Fruit fly (Drosophila melanogaster) whole organism, embryonic: Measurements from ENCODE around the gene chif.

Experiments used
- B-H1 ChIP-seq: fragments of 200-800 bp; sonication (Bioruptor generic); IDR thresholded peaks from 3 replicates; pipeline ENCODE4 v1.3.6; 2022; ENCODE audit warnings: missing biosample characterization, missing genetic modification characterization
- Bgb ChIP-seq: fragments of 200-800 bp; sonication (Bioruptor generic); IDR thresholded peaks from 2 replicates; pipeline ENCODE4 v1.3.6; 2022; ENCODE audit warnings: missing biosample characterization, missing genetic modification characterization; ENCODE audit not compliant: partially characterized antibody
- Blimp-1 ChIP-seq: fragments of 200-800 bp; sonication (Bioruptor generic); optimal IDR thresholded peaks from 3 replicates; lab custom pipeline; 2018; ENCODE audit warnings: missing biosample characterization, missing genetic modification characterization, mild to moderate bottlenecking, moderate library complexity, missing genetic modification reagents
- CG10979 ChIP-seq: fragments of 200-800 bp; sonication (Bioruptor generic); optimal IDR thresholded peaks from 2 replicates; lab custom pipeline; 2018; ENCODE audit warnings: missing biosample characterization, mild to moderate bottlenecking, missing genetic modification characterization, moderate library complexity
- CG11696 ChIP-seq: fragments of 200-800 bp; sonication (Bioruptor generic); IDR thresholded peaks from 2 replicates; pipeline ENCODE4 v1.3.6; 2022; ENCODE audit warnings: missing biosample characterization, missing genetic modification characterization
- CG13424 ChIP-seq: fragments of 200-800 bp; sonication (Bioruptor generic); optimal IDR thresholded peaks from 2 replicates; lab custom pipeline; 2019; ENCODE audit warnings: missing biosample characterization, mild to moderate bottlenecking, missing genetic modification characterization, moderate library complexity
- CG14710 ChIP-seq: fragments of 200-800 bp; sonication (Bioruptor generic); optimal IDR thresholded peaks from 3 replicates; lab custom pipeline; 2019; ENCODE audit warnings: missing biosample characterization, mild to moderate bottlenecking, missing genetic modification characterization, moderate library complexity
- CG15479 ChIP-seq: fragments of 200-800 bp; sonication (Bioruptor generic); optimal IDR thresholded peaks from 3 replicates; lab custom pipeline; 2019; ENCODE audit warnings: missing biosample characterization, mild to moderate bottlenecking, missing genetic modification characterization, moderate library complexity
- CG15696 ChIP-seq: fragments of 200-800 bp; sonication (Bioruptor generic); optimal IDR thresholded peaks from 2 replicates; lab custom pipeline; 2019; ENCODE audit warnings: missing biosample characterization, mild to moderate bottlenecking, missing genetic modification characterization, moderate library complexity
- CG16813 ChIP-seq: fragments of 200-800 bp; sonication (Bioruptor generic); IDR thresholded peaks from 3 replicates; pipeline ENCODE4 v1.3.6; 2022; ENCODE audit warnings: missing biosample characterization, missing genetic modification characterization; ENCODE audit not compliant: partially characterized antibody
- CG16863 ChIP-seq: fragments of 200-800 bp; sonication (Bioruptor generic); optimal IDR thresholded peaks from 3 replicates; lab custom pipeline; 2016; ENCODE audit warnings: missing biosample characterization, missing genetic modification characterization
- CG17802 ChIP-seq: fragments of 200-800 bp; sonication (Bioruptor generic); optimal IDR thresholded peaks from 2 replicates; lab custom pipeline; 2018; ENCODE audit warnings: missing biosample characterization, mild to moderate bottlenecking, missing genetic modification characterization, moderate library complexity
- CG2120 ChIP-seq: fragments of 200-800 bp; sonication (Bioruptor generic); optimal IDR thresholded peaks from 3 replicates; lab custom pipeline; 2016; ENCODE audit warnings: missing biosample characterization, missing genetic modification characterization
- CG31224 ChIP-seq: fragments of 200-800 bp; sonication (Bioruptor generic); IDR thresholded peaks from 2 replicates; pipeline ENCODE4 v1.3.6; 2022; ENCODE audit warnings: missing biosample characterization, missing genetic modification characterization
- CG6765 ChIP-seq: fragments of 200-800 bp; sonication (Bioruptor generic); optimal IDR thresholded peaks from 3 replicates; lab custom pipeline; 2017; ENCODE audit warnings: missing biosample characterization, mild to moderate bottlenecking, missing genetic modification characterization
- CHES-1-like ChIP-seq: fragments of 200-800 bp; sonication (Bioruptor generic); optimal IDR thresholded peaks from 2 replicates; lab custom pipeline; 2016; ENCODE audit warnings: missing biosample characterization, missing genetic modification characterization
- Dek ChIP-seq: fragments of 200-800 bp; sonication (Bioruptor generic); optimal IDR thresholded peaks from 3 replicates; lab custom pipeline; 2019; ENCODE audit warnings: missing biosample characterization, mild to moderate bottlenecking, missing genetic modification characterization, moderate library complexity
- Dip2 ChIP-seq: fragments of 200-800 bp; sonication (Bioruptor generic); IDR thresholded peaks from 2 replicates; pipeline ENCODE4 v1.3.6; 2022; ENCODE audit warnings: missing biosample characterization, missing genetic modification characterization
- Doc3 ChIP-seq: fragments of 200-800 bp; sonication (Bioruptor generic); IDR thresholded peaks from 3 replicates; pipeline ENCODE4 v1.3.6; 2022; ENCODE audit warnings: missing biosample characterization, missing genetic modification characterization; ENCODE audit not compliant: partially characterized antibody
- HLH54F ChIP-seq: fragments of 200-800 bp; sonication (Bioruptor generic); optimal IDR thresholded peaks from 3 replicates; lab custom pipeline; 2016; ENCODE audit warnings: missing biosample characterization, missing genetic modification characterization
- Hey ChIP-seq: fragments of 200-800 bp; sonication (Bioruptor generic); optimal IDR thresholded peaks from 3 replicates; lab custom pipeline; 2018; ENCODE audit warnings: missing biosample characterization, mild to moderate bottlenecking, missing genetic modification characterization
- NK7.1 ChIP-seq: fragments of 200-800 bp; sonication (Bioruptor generic); optimal IDR thresholded peaks from 3 replicates; lab custom pipeline; 2016; ENCODE audit warnings: missing biosample characterization, missing genetic modification characterization
- Nf-YC ChIP-seq: fragments of 200-800 bp; optimal IDR thresholded peaks from 3 replicates; lab custom pipeline; 2019; ENCODE audit warnings: missing biosample characterization, mild to moderate bottlenecking, missing genetic modification characterization, moderate library complexity
- Oli ChIP-seq: fragments of 200-800 bp; sonication (Bioruptor generic); optimal IDR thresholded peaks from 2 replicates; lab custom pipeline; 2018; ENCODE audit warnings: missing biosample characterization, mild to moderate bottlenecking, missing genetic modification characterization, moderate library complexity
- Poxn ChIP-seq: fragments of 200-800 bp; sonication (Bioruptor generic); IDR thresholded peaks from 2 replicates; pipeline ENCODE4 v1.3.6; 2022; ENCODE audit warnings: missing biosample characterization, missing genetic modification characterization
- btn ChIP-seq: fragments of 200-800 bp; sonication (Bioruptor generic); optimal IDR thresholded peaks from 2 replicates; lab custom pipeline; 2016; ENCODE audit warnings: missing biosample characterization, missing genetic modification characterization
- cas ChIP-seq: fragments of 200-800 bp; sonication (Bioruptor generic); IDR thresholded peaks from 2 replicates; pipeline ENCODE4 v1.3.6; 2022; ENCODE audit warnings: missing biosample characterization, missing genetic modification characterization
- crol ChIP-seq: fragments of 200-800 bp; sonication (Bioruptor generic); IDR thresholded peaks from 2 replicates; pipeline ENCODE4 v1.3.6; 2022; ENCODE audit warnings: missing biosample characterization, missing genetic modification characterization
- dmrt11E ChIP-seq: fragments of 200-800 bp; sonication (Bioruptor generic); optimal IDR thresholded peaks from 3 replicates; lab custom pipeline; 2018; ENCODE audit warnings: missing biosample characterization, mild to moderate bottlenecking, missing genetic modification characterization, moderate library complexity
- gsb ChIP-seq: fragments of 200-800 bp; sonication (Bioruptor generic); IDR thresholded peaks from 2 replicates; pipeline ENCODE4 v1.3.6; 2022; ENCODE audit warnings: missing biosample characterization, missing genetic modification characterization
- her ChIP-seq: fragments of 200-800 bp; sonication (Bioruptor generic); optimal IDR thresholded peaks from 2 replicates; lab custom pipeline; 2016; ENCODE audit warnings: missing biosample characterization, missing genetic modification characterization
- hkb ChIP-seq, 2 experiments: fragments of 200-800 bp in 1 of 2; fragments of >200 bp in 1 of 2; sonication (Bioruptor generic) in 1 of 2; IDR thresholded peaks in 1 of 2; optimal IDR thresholded peaks in 1 of 2; 2 replicates each; pipeline versions ENCODE4 v1.3.6 to Lab custom; 2017 to 2022; ENCODE audit warnings: missing biosample characterization in 1 of 2, missing genetic modification characterization in 1 of 2
- hth ChIP-seq: fragments of >200 bp; optimal IDR thresholded peaks from 2 replicates; lab custom pipeline; 2017; ENCODE audit warnings: inconsistent platforms
- inv ChIP-seq: fragments of 200-800 bp; sonication (Bioruptor generic); IDR thresholded peaks from 2 replicates; pipeline ENCODE4 v1.3.6; 2022; ENCODE audit warnings: missing biosample characterization, missing genetic modification characterization; ENCODE audit not compliant: partially characterized antibody
- klu ChIP-seq: fragments of 200-800 bp; sonication (Bioruptor generic); IDR thresholded peaks from 2 replicates; pipeline ENCODE4 v1.3.6; 2022; ENCODE audit warnings: missing biosample characterization, missing genetic modification characterization
- lov ChIP-seq, 2 experiments: fragments of 200-800 bp in 1 of 2; fragments of >200 bp in 1 of 2; sonication (Bioruptor generic) in 1 of 2; IDR thresholded peaks in 1 of 2; optimal IDR thresholded peaks in 1 of 2; 2 replicates in 1 of 2; 3 replicates in 1 of 2; pipeline versions ENCODE4 v1.3.6 to Lab custom; 2017 to 2022; ENCODE audit warnings: missing biosample characterization in 1 of 2, missing genetic modification characterization in 1 of 2
- nerfin-1 ChIP-seq: fragments of 200-800 bp; sonication (Bioruptor generic); optimal IDR thresholded peaks from 3 replicates; lab custom pipeline; 2019; ENCODE audit warnings: missing biosample characterization, mild to moderate bottlenecking, missing genetic modification characterization, moderate library complexity
- otp ChIP-seq: fragments of 200-800 bp; sonication (Bioruptor generic); IDR thresholded peaks from 3 replicates; pipeline ENCODE4, ENCODE4 v1.3.6; 2022; ENCODE audit warnings: missing biosample characterization, missing genetic modification characterization
- pnt ChIP-seq: fragments of 200-800 bp; sonication (Bioruptor generic); optimal IDR thresholded peaks from 3 replicates; lab custom pipeline; 2016; ENCODE audit warnings: missing biosample characterization, missing genetic modification characterization
- psq ChIP-seq: fragments of 200-800 bp; sonication (Bioruptor generic); optimal IDR thresholded peaks from 2 replicates; lab custom pipeline; 2017; ENCODE audit warnings: missing biosample characterization, missing genetic modification characterization
- pum ChIP-seq: fragments of 200-800 bp; sonication (Bioruptor generic); optimal IDR thresholded peaks from 2 replicates; lab custom pipeline; 2016; ENCODE audit warnings: missing biosample characterization, missing genetic modification characterization
- scrt ChIP-seq: fragments of 200-800 bp; sonication (Bioruptor generic); optimal IDR thresholded peaks from 2 replicates; lab custom pipeline; 2018; ENCODE audit warnings: missing biosample characterization, mild to moderate bottlenecking, missing genetic modification characterization, moderate library complexity
- sna ChIP-seq: fragments of 200-800 bp; sonication (Bioruptor generic); IDR thresholded peaks from 2 replicates; pipeline ENCODE4 v1.3.6; 2022; ENCODE audit warnings: missing biosample characterization, missing genetic modification characterization; ENCODE audit not compliant: partially characterized antibody
- so ChIP-seq: fragments of 200-800 bp; sonication (Bioruptor generic); IDR thresholded peaks from 3 replicates; pipeline ENCODE4 v1.3.6; 2022; ENCODE audit warnings: missing biosample characterization, missing genetic modification characterization
- stc ChIP-seq: fragments of 200-800 bp; sonication (Bioruptor generic); IDR thresholded peaks from 2 replicates; pipeline ENCODE4 v1.3.6; 2022; ENCODE audit warnings: missing biosample characterization, missing genetic modification characterization
- ttk ChIP-seq: fragments of 200-800 bp; sonication (Bioruptor generic); IDR thresholded peaks from 2 replicates; pipeline ENCODE4 v2.1.2; 2022; ENCODE audit warnings: missing biosample characterization, missing genetic modification characterization
- zfh2 ChIP-seq: fragments of 200-800 bp; sonication (Bioruptor generic); optimal IDR thresholded peaks from 2 replicates; lab custom pipeline; 2016; ENCODE audit warnings: missing biosample characterization, missing genetic modification characterization

Gene chif

DNA sequence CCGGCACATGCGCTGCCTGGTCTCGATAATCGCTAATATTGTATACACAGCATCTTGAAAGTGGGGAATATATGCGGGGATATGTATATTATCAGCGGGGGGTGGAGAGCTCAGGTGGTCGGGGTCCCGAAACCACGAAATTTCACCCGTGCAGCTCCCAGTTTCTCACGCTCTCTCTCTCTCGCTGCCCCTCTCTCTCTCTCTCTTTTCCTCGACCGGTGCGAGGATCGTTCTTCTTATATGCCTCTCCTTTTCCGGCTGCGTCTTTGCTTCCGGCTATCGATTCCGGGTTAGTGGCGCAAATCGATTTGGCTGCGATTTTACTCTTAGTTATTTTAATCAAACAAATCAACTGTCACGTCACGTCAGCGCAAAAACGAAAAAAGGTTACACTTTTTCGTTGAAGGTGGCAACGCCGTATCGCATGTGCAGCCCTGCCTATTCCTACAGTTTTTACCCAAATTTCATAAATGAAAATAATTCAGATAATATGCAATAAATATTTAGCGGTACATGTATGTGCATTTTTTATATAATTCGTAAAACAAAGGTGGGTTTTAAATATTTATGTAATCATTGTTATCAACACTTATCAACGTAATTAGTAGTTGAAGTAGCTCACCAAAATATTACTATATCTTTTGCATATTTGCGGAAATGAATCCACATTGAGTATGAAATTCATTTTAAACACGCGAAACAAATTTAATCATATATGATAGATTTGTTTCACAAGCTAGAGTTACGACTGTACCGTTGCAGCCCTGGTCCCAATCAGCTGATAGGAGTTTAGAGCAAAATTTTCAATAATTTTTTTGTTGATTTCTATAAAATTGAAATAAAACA is 52.7 kb downstream of the chif start, which contains the start of the genes heix and CG17328 (continued):
- TF ChIP-seq HLH54F (GFP tag; lab: Kevin White, UChicago), result peak; percentile 73
- TF ChIP-seq Doc3 (GFP tag; lab: Robert Waterston, UW), result no peak
- TF ChIP-seq sna (GFP tag; lab: Robert Waterston, UW), result no peak
- TF ChIP-seq crol (GFP tag; lab: Robert Waterston, UW), result peak; percentile 93
- peak; percentile 76 for TF ChIP-seq Dek (tag; lab: Kevin White, UChicago)
- TF ChIP-seq scrt (GFP tag; lab: Kevin White, UChicago), result peak; percentile 37
- TF ChIP-seq CG15479 (GFP tag; lab: Kevin White, UChicago), result peak; percentile 73
- TF ChIP-seq Nf-YC (tag; lab: Kevin White, UChicago), result no peak
- peak; percentile 81 for TF ChIP-seq CG13424 (tag; lab: Kevin White, UChicago)
- peak; percentile 50 for TF ChIP-seq Blimp-1 (GFP tag; lab: Kevin White, UChicago)
- TF ChIP-seq psq (GFP tag; lab: Kevin White, UChicago), result no peak
- no peak for TF ChIP-seq btn (GFP tag; lab: Kevin White, UChicago)
- no peak for TF ChIP-seq cas (GFP tag; lab: Robert Waterston, UW)
- no peak for TF ChIP-seq Dip2
- peak; percentile 45 for TF ChIP-seq CG10979 (tag; lab: Kevin White, UChicago)
- no peak; the same call in 1 of the 2 replicates for TF ChIP-seq Bgb (GFP tag; lab: Robert Waterston, UW)
- TF ChIP-seq hth (lab: Kevin White, UChicago), result no peak
- no peak; the same call in 1 of the 2 replicates for TF ChIP-seq CG11696 (GFP tag; lab: Robert Waterston, UW)
- TF ChIP-seq nerfin-1 (tag; lab: Kevin White, UChicago), result peak; percentile 39
- TF ChIP-seq inv, result no peak
- peak; percentile 34; the same call in 1 of the 3 replicates for TF ChIP-seq B-H1 (GFP tag; lab: Robert Waterston, UW)
- peak; percentile 70 for TF ChIP-seq pum (GFP tag; lab: Kevin White, UChicago)
- TF ChIP-seq CG31224, result peak; percentile 44; the same call in 1 of the 2 replicates
- TF ChIP-seq zfh2 (GFP tag; lab: Kevin White, UChicago), result peak; percentile 69
- no peak for TF ChIP-seq CG6765 (GFP tag; lab: Kevin White, UChicago)
- TF ChIP-seq so, result no peak
- TF ChIP-seq Oli (tag; lab: Kevin White, UChicago), result no peak
- TF ChIP-seq CG14710 (tag; lab: Kevin White, UChicago), result peak; percentile 94
- no peak for TF ChIP-seq her (GFP tag; lab: Kevin White, UChicago)
- TF ChIP-seq Hey, result no peak
- TF ChIP-seq CG15696, result peak; percentile 72
- peak; percentile 68 for TF ChIP-seq ttk (GFP tag; lab: Robert Waterston, UW)
- TF ChIP-seq stc (GFP tag; lab: Robert Waterston, UW), result peak; percentile 62
- TF ChIP-seq Poxn (GFP tag; lab: Robert Waterston, UW), result peak; percentile 39; the same call in 1 of the 2 replicates
- peak; percentile 49 for TF ChIP-seq CG16863
- TF ChIP-seq CG2120 (GFP tag; lab: Kevin White, UChicago), result peak; percentile 87
- TF ChIP-seq NK7.1 (GFP tag; lab: Kevin White, UChicago), result peak; percentile 30
- peak; percentile 4 for TF ChIP-seq hkb (optimal IDR thresholded peaks at IDR 0.05; lab: Kevin White, UChicago)
- peak; percentile 37; the same call in 1 of the 2 replicates for TF ChIP-seq hkb (GFP tag; IDR thresholded peaks at IDR 0.05; lab: Robert Waterston, UW)
- no peak; the same call in 1 of the 2 replicates for TF ChIP-seq klu (GFP tag; lab: Robert Waterston, UW)
- peak; percentile 24 for TF ChIP-seq CG17802 (tag; lab: Kevin White, UChicago)
- no peak for TF ChIP-seq gsb (GFP tag; lab: Robert Waterston, UW)
- TF ChIP-seq pnt, result peak; percentile 59
- peak; percentile 49 for TF ChIP-seq CHES-1-like (GFP tag; lab: Kevin White, UChicago)
- TF ChIP-seq lov (optimal IDR thresholded peaks at IDR 0.05; lab: Kevin White, UChicago), result no peak
- no peak for TF ChIP-seq lov (GFP tag; IDR thresholded peaks at IDR 0.05; lab: Robert Waterston, UW)
- TF ChIP-seq dmrt11E (tag; lab: Kevin White, UChicago), result peak; percentile 59
- no peak for TF ChIP-seq CG16813
- TF ChIP-seq otp (GFP tag; lab: Robert Waterston, UW), result no peak; the same call in 1 of the 3 replicates
